Worm (Caenorhabditis elegans): ENCODE data around the gene emb-8.
A peak's percentile ranks its signal among the peaks of the same experiment; 100 is the strongest.

The emb-8 gene

ce11 chrIII:5195690-5196089, 3.8 kb downstream of the emb-8 start, which contains the start of gene moc-6:
Gene moc-6 (plus strand): TSS chrIII:5195990.
- TF ChIP-seq dmd-4 (tag; optimal IDR thresholded peaks at IDR 0.05) (no peak), unc-39 (tag; optimal IDR thresholded peaks at IDR 0.05) (no peak), C34F6.9 (tag; optimal IDR thresholded peaks at IDR 0.05) (peak; percentile 32), lin-11 (tag; optimal IDR thresholded peaks at IDR 0.05) (no peak), sma-3 (GFP tag; optimal IDR thresholded peaks at IDR 0.05) (no peak), zag-1 (tag; optimal IDR thresholded peaks at IDR 0.05) (no peak), crh-2 (tag; optimal IDR thresholded peaks at IDR 0.05) (no peak)

- TF ChIP-seq nhr-12 (tag; optimal IDR thresholded peaks at IDR 0.05) (no peak), nhr-11 (tag; optimal IDR thresholded peaks at IDR 0.05) (no peak), mdl-1 (tag; optimal IDR thresholded peaks at IDR 0.05) (no peak), nhr-10 (tag; optimal IDR thresholded peaks at IDR 0.05) (no peak), zag-1 (tag; optimal IDR thresholded peaks at IDR 0.05) (no peak), nhr-21 (tag; optimal IDR thresholded peaks at IDR 0.05) (no peak), R02D3.7 (tag; optimal IDR thresholded peaks at IDR 0.05) (no peak), unc-39 (tag; optimal IDR thresholded peaks at IDR 0.05) (no peak), alr-1 (tag; optimal IDR thresholded peaks at IDR 0.05) (no peak), lin-39 (tag; optimal IDR thresholded peaks at IDR 0.05) (no peak), unc-62 (GFP tag; optimal IDR thresholded peaks at IDR 0.05) (no peak)
Measured at ce11 chrIII:5193266-5193665, 6.2 kb downstream of the emb-8 start.

ce11 chrIII:5190671-5191174, 8.8 kb downstream of the emb-8 start, which contains the start of gene hira-1:
Gene hira-1 (plus strand): TSS chrIII:5191124.
- TF ChIP-seq gmeb-1 (tag; optimal IDR thresholded peaks at IDR 0.05) (peak; percentile 47), blmp-1 (tag; optimal IDR thresholded peaks at IDR 0.05; ENCODE audit: insufficient read depth) (no peak), sma-3 (GFP tag; optimal IDR thresholded peaks at IDR 0.05) (no peak), C34F6.9 (tag; optimal IDR thresholded peaks at IDR 0.05) (peak; percentile 78), ZK546.5 (tag; optimal IDR thresholded peaks at IDR 0.05) (no peak), lsy-2 (tag; optimal IDR thresholded peaks at IDR 0.05) (peak in 1 of 2 experiments; percentile 56), egl-27 (tag; optimal IDR thresholded peaks at IDR 0.05) (no peak), crh-2 (tag; optimal IDR thresholded peaks at IDR 0.05) (peak; percentile 38), unc-55 (GFP tag; optimal IDR thresholded peaks at IDR 0.05) (peak; percentile 70), lin-13 (GFP tag; optimal IDR thresholded peaks at IDR 0.05) (peak; percentile 17), sem-4 (tag; optimal IDR thresholded peaks at IDR 0.05) (peak; percentile 52), zag-1 (tag; optimal IDR thresholded peaks at IDR 0.05) (no peak), sma-9 (GFP tag; optimal IDR thresholded peaks at IDR 0.05) (no peak), sma-9 (tag; optimal IDR thresholded peaks at IDR 0.05) (no peak)

ce11 chrIII:5190179-5190578, 9.3 kb downstream of the emb-8 start:
- TF ChIP-seq nhr-25 (tag; optimal IDR thresholded peaks at IDR 0.05) (peak; percentile 24), ztf-4 (tag; optimal IDR thresholded peaks at IDR 0.05) (no peak), nhr-77 (tag; optimal IDR thresholded peaks at IDR 0.05) (no peak), nhr-129 (tag; optimal IDR thresholded peaks at IDR 0.05) (no peak), dmd-4 (tag; optimal IDR thresholded peaks at IDR 0.05) (no peak), ama-1 (optimal IDR thresholded peaks at IDR 0.05) (no peak), alr-1 (tag; optimal IDR thresholded peaks at IDR 0.05) (no peak), mbf-1 (tag; optimal IDR thresholded peaks at IDR 0.05) (no peak), ceh-82 (tag; optimal IDR thresholded peaks at IDR 0.05) (no peak), unc-62 (GFP tag; optimal IDR thresholded peaks at IDR 0.05) (no peak), blmp-1 (tag; optimal IDR thresholded peaks at IDR 0.05; ENCODE audit: insufficient read depth) (no peak), Y55F3AM.14 (GFP tag; optimal IDR thresholded peaks at IDR 0.05) (no peak), nhr-237 (tag; optimal IDR thresholded peaks at IDR 0.05) (no peak), lin-11 (tag; optimal IDR thresholded peaks at IDR 0.05) (no peak), ceh-16 (tag; optimal IDR thresholded peaks at IDR 0.05) (no peak), sem-4 (tag; optimal IDR thresholded peaks at IDR 0.05) (no peak), ztf-11 (tag; optimal IDR thresholded peaks at IDR 0.05) (no peak), nhr-21 (tag; optimal IDR thresholded peaks at IDR 0.05) (no peak), crh-2 (tag; optimal IDR thresholded peaks at IDR 0.05) (no peak), ZK546.5 (tag; optimal IDR thresholded peaks at IDR 0.05) (no peak), peb-1 (tag; optimal IDR thresholded peaks at IDR 0.05) (no peak), sma-3 (GFP tag; optimal IDR thresholded peaks at IDR 0.05) (peak; percentile 45), nhr-23 (tag; optimal IDR thresholded peaks at IDR 0.05) (no peak), lsy-2 (tag; optimal IDR thresholded peaks at IDR 0.05) (peak; percentile 3 to 43), F13H6.1 (tag; optimal IDR thresholded peaks at IDR 0.05) (peak; percentile 13), aly-2 (tag; optimal IDR thresholded peaks at IDR 0.05) (no peak), mab-5 (tag; optimal IDR thresholded peaks at IDR 0.05) (no peak), nhr-10 (tag; optimal IDR thresholded peaks at IDR 0.05) (no peak), lin-39 (tag; optimal IDR thresholded peaks at IDR 0.05) (no peak), egl-27 (tag; optimal IDR thresholded peaks at IDR 0.05) (no peak), nhr-6 (tag; optimal IDR thresholded peaks at IDR 0.05) (no peak), ztf-1 (GFP tag; conservative IDR thresholded peaks at IDR 0.05) (no peak), unc-39 (tag; optimal IDR thresholded peaks at IDR 0.05) (no peak), sma-9 (GFP tag; optimal IDR thresholded peaks at IDR 0.05) (peak; percentile 50), sma-9 (tag; optimal IDR thresholded peaks at IDR 0.05) (no peak), unc-55 (GFP tag; optimal IDR thresholded peaks at IDR 0.05) (peak; percentile 2), elt-1 (tag; optimal IDR thresholded peaks at IDR 0.05) (no peak), gmeb-1 (tag; optimal IDR thresholded peaks at IDR 0.05) (peak; percentile 88), R02D3.7 (tag; optimal IDR thresholded peaks at IDR 0.05) (no peak)
